Worm (Caenorhabditis elegans) whole organism, late embryonic: ENCODE data around the gene irld-24.

Source experiments
- F13H6.1 ChIP-seq: sonication (generic microtip); optimal IDR thresholded peaks from 2 replicates; lab custom pipeline; 2016; ENCODE audit warnings: missing genetic modification characterization, missing compliant biosample characterization
- K09A11.1 ChIP-seq: sonication (generic microtip); optimal IDR thresholded peaks from 2 replicates; lab custom pipeline; 2017; ENCODE audit warnings: antibody characterized with exemption, mild to moderate bottlenecking, missing genetic modification characterization, missing compliant biosample characterization; ENCODE audit not compliant: insufficient read depth
- ama-1 ChIP-seq: fragments of 150-350 bp; optimal IDR thresholded peaks from 2 replicates; lab custom pipeline; 2014
- ceh-45 ChIP-seq: fragments of 200-800 bp; sonication (Bioruptor generic); IDR thresholded peaks from 2 replicates; pipeline ENCODE4 v1.3.6; 2022; ENCODE audit warnings: missing genetic modification reagents, missing genetic modification characterization, missing compliant biosample characterization
- ceh-9 ChIP-seq: sonication (generic microtip); optimal IDR thresholded peaks from 2 replicates; lab custom pipeline; 2016; ENCODE audit warnings: mild to moderate bottlenecking, missing genetic modification characterization, inconsistent platforms, missing compliant biosample characterization
- dmd-4 ChIP-seq: sonication (generic microtip); optimal IDR thresholded peaks from 2 replicates; lab custom pipeline; 2016; ENCODE audit warnings: borderline replicate concordance, missing genetic modification characterization, missing compliant biosample characterization
- ets-4 ChIP-seq: sonication (generic microtip); optimal IDR thresholded peaks from 2 replicates; lab custom pipeline; 2016; ENCODE audit warnings: missing genetic modification characterization, missing compliant biosample characterization
- fkh-10 ChIP-seq: fragments of 150-350 bp; optimal IDR thresholded peaks from 2 replicates; lab custom pipeline; 2014; ENCODE audit warnings: missing biosample characterization, missing genetic modification reagents, missing genetic modification characterization
- nfya-1 ChIP-seq: sonication (generic microtip); optimal IDR thresholded peaks from 2 replicates; lab custom pipeline; 2017; ENCODE audit warnings: missing genetic modification characterization, mild to moderate bottlenecking, missing compliant biosample characterization, antibody characterized with exemption, moderate library complexity
- pha-4 ChIP-seq: fragments of 150-350 bp; optimal IDR thresholded peaks from 2 replicates; lab custom pipeline; 2018; ENCODE audit warnings: missing biosample characterization, missing genetic modification reagents, missing genetic modification characterization
- sox-4 ChIP-seq: sonication (generic microtip); optimal IDR thresholded peaks from 2 replicates; lab custom pipeline; 2017; ENCODE audit warnings: mild to moderate bottlenecking, missing genetic modification characterization, inconsistent platforms, missing compliant biosample characterization
- tbx-2 ChIP-seq: sonication (generic microtip); optimal IDR thresholded peaks from 2 replicates; lab custom pipeline; 2016; ENCODE audit warnings: missing genetic modification characterization, missing compliant biosample characterization
- unc-86 ChIP-seq: sonication (generic microtip); optimal IDR thresholded peaks from 2 replicates; lab custom pipeline; 2016; ENCODE audit warnings: missing genetic modification characterization, missing compliant biosample characterization
- ztf-16 ChIP-seq: sonication (generic microtip); optimal IDR thresholded peaks from 2 replicates; lab custom pipeline; 2017; ENCODE audit warnings: missing genetic modification characterization, missing compliant biosample characterization

- TF ChIP-seq fkh-10 = no peak
- TF ChIP-seq dmd-4 (tag; lab: Kevin White, UChicago) = no peak
- no peak for TF ChIP-seq tbx-2 (tag; lab: Kevin White, UChicago)
- TF ChIP-seq nfya-1 (tag; lab: Kevin White, UChicago) = no peak
- no peak for TF ChIP-seq unc-86 (tag; lab: Kevin White, UChicago)
- TF ChIP-seq pha-4 (tag; lab: Kevin White, UChicago) = no peak
- no peak for TF ChIP-seq K09A11.1 (tag; lab: Kevin White, UChicago)
- TF ChIP-seq ztf-16 (tag; lab: Kevin White, UChicago) = no peak
- no peak for TF ChIP-seq F13H6.1
- no peak for TF ChIP-seq ama-1 (lab: Kevin White, UChicago)
- TF ChIP-seq sox-4 (tag; lab: Kevin White, UChicago) = no peak
- TF ChIP-seq ceh-9 (tag; lab: Kevin White, UChicago) = no peak
- TF ChIP-seq ets-4 (tag; lab: Kevin White, UChicago) = no peak
- no peak for TF ChIP-seq ceh-45 (GFP tag; lab: Robert Waterston, UW)
Measured at ce11 chrX:13937350-13937749, 49.1 kb upstream of the irld-24 start.
